Fruit fly (Drosophila melanogaster) S2 (cell line): Measurements from ENCODE around the gene peng.

Experiments used
- CG8478 ChIP-seq: fragments of >200 bp; optimal IDR thresholded peaks from 2 replicates; lab custom pipeline; 2018
- CTCF ChIP-seq, 2 experiments: fragments of >200 bp; optimal IDR thresholded peaks; 2 replicates each; lab custom pipeline; 2018

- no peak for TF ChIP-seq CG8478 (lab: Kevin White, UChicago)
- peak; percentile 46 to 61 for TF ChIP-seq CTCF (optimal IDR thresholded peaks at IDR 0.05; lab: Kevin White, UChicago)
These were observed 4.6 kb downstream of the peng start, which contains the start of gene dod for dm6 chrX:21345036-21345500.
